Worm (Caenorhabditis elegans) whole organism, young adult: ENCODE measurements around the gene Y49F6B.19.
A peak's percentile ranks its signal among the peaks of the same experiment; 100 is the strongest.

Experiments used
- B0019.2 ChIP-seq: fragments of 200-800 bp; sonication (Bioruptor generic); conservative IDR thresholded peaks from 2 replicates; pipeline ENCODE4 v1.3.6; 2022; ENCODE audit warnings: missing genetic modification reagents, missing genetic modification characterization, missing compliant biosample characterization
- B0035.1 ChIP-seq: sonication (generic microtip); optimal IDR thresholded peaks from 2 replicates; lab custom pipeline; 2016; ENCODE audit warnings: missing genetic modification characterization, mild to moderate bottlenecking, missing compliant biosample characterization, missing genotype, missing genetic modification reagents
- C17E4.6 ChIP-seq: fragments of 200-800 bp; sonication (Bioruptor generic); IDR thresholded peaks from 2 replicates; pipeline ENCODE4 v1.3.6; 2022; ENCODE audit warnings: missing genetic modification reagents, missing genetic modification characterization, missing compliant biosample characterization
- D2030.7 ChIP-seq: fragments of 200-800 bp; sonication (Bioruptor generic); IDR thresholded peaks from 2 replicates; pipeline ENCODE4 v1.3.6; 2022; ENCODE audit warnings: missing genetic modification reagents, missing genetic modification characterization, missing compliant biosample characterization
- F10E7.11 ChIP-seq: sonication (generic microtip); optimal IDR thresholded peaks from 2 replicates; lab custom pipeline; 2017; ENCODE audit warnings: mild to moderate bottlenecking, missing genetic modification characterization, moderate library complexity, missing compliant biosample characterization
- F22D6.2 ChIP-seq: sonication (generic microtip); optimal IDR thresholded peaks from 2 replicates; lab custom pipeline; 2016; ENCODE audit warnings: mild to moderate bottlenecking, missing genetic modification characterization, missing compliant biosample characterization
- F39B2.1 ChIP-seq: fragments of 200-800 bp; sonication (Bioruptor generic); IDR thresholded peaks from 2 replicates; pipeline ENCODE4 v1.3.6; 2022; ENCODE audit warnings: missing genetic modification reagents, missing genetic modification characterization, missing compliant biosample characterization
- F52B5.7 ChIP-seq: sonication (generic microtip); optimal IDR thresholded peaks from 2 replicates; lab custom pipeline; 2016; ENCODE audit warnings: mild to moderate bottlenecking, missing genetic modification characterization, missing compliant biosample characterization
- F57A8.1 ChIP-seq: fragments of 200-800 bp; sonication (Bioruptor generic); optimal IDR thresholded peaks from 2 replicates; lab custom pipeline; 2018; ENCODE audit warnings: mild to moderate bottlenecking, missing genetic modification characterization, moderate library complexity, missing compliant biosample characterization
- T26A5.8 ChIP-seq: sonication (generic microtip); optimal IDR thresholded peaks from 2 replicates; lab custom pipeline; 2016; ENCODE audit warnings: missing genetic modification characterization, missing compliant biosample characterization
- Y56A3A.18 ChIP-seq: fragments of 200-800 bp; sonication (Bioruptor generic); IDR thresholded peaks from 2 replicates; pipeline ENCODE4 v1.3.6; 2022; ENCODE audit warnings: missing genetic modification reagents, missing genetic modification characterization, missing compliant biosample characterization
- Y79H2A.3 ChIP-seq: fragments of 200-800 bp; sonication (Bioruptor generic); conservative IDR thresholded peaks from 2 replicates; pipeline ENCODE4 v1.3.6; 2022; ENCODE audit warnings: missing genetic modification reagents, missing genetic modification characterization, missing compliant biosample characterization
- aptf-2 ChIP-seq: fragments of 200-800 bp; sonication (Bioruptor generic); conservative IDR thresholded peaks from 2 replicates; pipeline ENCODE4 v1.3.6; 2022; ENCODE audit warnings: missing genetic modification reagents, missing genetic modification characterization, missing compliant biosample characterization
- bed-1 ChIP-seq: fragments of 200-800 bp; sonication (Bioruptor generic); IDR thresholded peaks from 2 replicates; pipeline ENCODE4 v1.3.6; 2022; ENCODE audit warnings: missing genetic modification reagents, missing genetic modification characterization, missing compliant biosample characterization
- ccch-3 ChIP-seq: fragments of 200-800 bp; sonication (Bioruptor generic); optimal IDR thresholded peaks from 2 replicates; lab custom pipeline; 2018; ENCODE audit warnings: mild to moderate bottlenecking, missing genetic modification characterization, missing compliant biosample characterization
- ceh-100 ChIP-seq: fragments of 200-800 bp; sonication (Bioruptor generic); IDR thresholded peaks from 2 replicates; pipeline ENCODE4 v1.3.6; 2022; ENCODE audit warnings: missing genetic modification reagents, missing genetic modification characterization, missing compliant biosample characterization
- ceh-58 ChIP-seq: fragments of 200-800 bp; sonication (Bioruptor generic); IDR thresholded peaks from 2 replicates; pipeline ENCODE4 v1.3.6; 2022; ENCODE audit warnings: missing genetic modification characterization, missing compliant biosample characterization
- ceh-79 ChIP-seq: sonication (generic microtip); optimal IDR thresholded peaks from 2 replicates; lab custom pipeline; 2017; ENCODE audit warnings: mild to moderate bottlenecking, missing genetic modification characterization, missing compliant biosample characterization
- die-1 ChIP-seq: sonication (generic microtip); optimal IDR thresholded peaks from 2 replicates; lab custom pipeline; 2016; ENCODE audit warnings: missing genotype, mild to moderate bottlenecking, missing genetic modification characterization, missing compliant biosample characterization
- dpl-1 ChIP-seq: fragments of 150-350 bp; optimal IDR thresholded peaks from 2 replicates; lab custom pipeline; 2014; ENCODE audit warnings: missing biosample characterization, missing genetic modification reagents, missing genetic modification characterization
- egl-18 ChIP-seq: fragments of 200-800 bp; sonication (Bioruptor generic); IDR thresholded peaks from 2 replicates; pipeline ENCODE4 v1.3.6; 2022; ENCODE audit warnings: missing genetic modification reagents, missing genetic modification characterization, missing compliant biosample characterization
- egrh-3 ChIP-seq: fragments of 200-800 bp; sonication (Bioruptor generic); IDR thresholded peaks from 2 replicates; pipeline ENCODE4 v1.3.6; 2022; ENCODE audit warnings: missing genetic modification reagents, missing genetic modification characterization, missing compliant biosample characterization
- ekl-4 ChIP-seq: fragments of 200-800 bp; sonication (Bioruptor generic); IDR thresholded peaks from 2 replicates; pipeline ENCODE4 v1.3.6; 2022; ENCODE audit warnings: missing genetic modification reagents, missing genetic modification characterization, missing compliant biosample characterization
- ets-4 ChIP-seq: fragments of 200-800 bp; sonication (Bioruptor generic); optimal IDR thresholded peaks from 2 replicates; lab custom pipeline; 2018; ENCODE audit warnings: mild to moderate bottlenecking, missing genetic modification characterization, missing compliant biosample characterization
- gei-17 ChIP-seq: fragments of 200-800 bp; sonication (Bioruptor generic); optimal IDR thresholded peaks from 2 replicates; lab custom pipeline; 2018; ENCODE audit warnings: mild to moderate bottlenecking, missing genetic modification characterization, missing compliant biosample characterization
- hlh-12 ChIP-seq: sonication (generic microtip); optimal IDR thresholded peaks from 2 replicates; lab custom pipeline; 2016; ENCODE audit warnings: missing genetic modification characterization, missing compliant biosample characterization
- hmg-1.2 ChIP-seq: fragments of 200-800 bp; sonication (Bioruptor generic); IDR thresholded peaks from 2 replicates; pipeline ENCODE4 v1.3.6; 2022; ENCODE audit warnings: missing genetic modification reagents, missing genetic modification characterization, missing compliant biosample characterization
- let-526 ChIP-seq: fragments of 200-800 bp; sonication (Bioruptor generic); IDR thresholded peaks from 2 replicates; pipeline ENCODE4 v1.3.6; 2022; ENCODE audit warnings: missing genetic modification reagents, missing genetic modification characterization, missing compliant biosample characterization
- let-607 ChIP-seq, 2 experiments: fragments of 200-800 bp in 1 of 2; sonication (Bioruptor generic) in 1 of 2; sonication (generic microtip) in 1 of 2; optimal IDR thresholded peaks; 2 replicates each; lab custom pipeline; 2016 to 2018; ENCODE audit warnings: mild to moderate bottlenecking in 2 of 2, missing compliant biosample characterization in 2 of 2, missing genetic modification characterization in 2 of 2, moderate library complexity in 2 of 2, missing genotype in 1 of 2
- lin-26 ChIP-seq: fragments of 200-800 bp; sonication (Bioruptor generic); IDR thresholded peaks from 2 replicates; pipeline ENCODE4 v1.3.6; 2022; ENCODE audit warnings: missing genetic modification reagents, missing genetic modification characterization, missing compliant biosample characterization
- lin-40 ChIP-seq: sonication (generic microtip); optimal IDR thresholded peaks from 2 replicates; lab custom pipeline; 2016; ENCODE audit warnings: missing genetic modification characterization, mild to moderate bottlenecking, missing compliant biosample characterization, missing genotype, missing genetic modification reagents
- lsl-1 ChIP-seq: fragments of 200-800 bp; sonication (Bioruptor generic); optimal IDR thresholded peaks from 2 replicates; lab custom pipeline; 2018; ENCODE audit warnings: mild to moderate bottlenecking, missing genetic modification characterization, moderate library complexity, missing compliant biosample characterization
- mcd-1 ChIP-seq: fragments of 200-800 bp; sonication (Bioruptor generic); IDR thresholded peaks from 2 replicates; pipeline ENCODE4 v1.3.6; 2022; ENCODE audit warnings: missing genetic modification reagents, missing genetic modification characterization, missing compliant biosample characterization
- nhr-120 ChIP-seq: fragments of 200-800 bp; sonication (Bioruptor generic); IDR thresholded peaks from 2 replicates; pipeline ENCODE4 v1.3.6; 2022; ENCODE audit warnings: missing genetic modification characterization, missing compliant biosample characterization
- nhr-27 ChIP-seq: fragments of 200-800 bp; sonication (Bioruptor generic); optimal IDR thresholded peaks from 2 replicates; lab custom pipeline; 2018; ENCODE audit warnings: mild to moderate bottlenecking, missing genetic modification characterization, moderate library complexity, missing compliant biosample characterization
- nhr-90 ChIP-seq: sonication (generic microtip); optimal IDR thresholded peaks from 2 replicates; lab custom pipeline; 2016; ENCODE audit warnings: missing genotype, mild to moderate bottlenecking, missing genetic modification characterization, missing compliant biosample characterization
- pbrm-1 ChIP-seq: fragments of 200-800 bp; sonication (Bioruptor generic); IDR thresholded peaks from 2 replicates; pipeline ENCODE4 v1.3.6; 2022; ENCODE audit warnings: missing genetic modification reagents, missing genetic modification characterization, missing compliant biosample characterization
- pha-4 ChIP-seq: fragments of 150-350 bp; sonication (generic microtip); optimal IDR thresholded peaks from 2 replicates; lab custom pipeline; 2014; ENCODE audit warnings: missing biosample characterization, missing genetic modification reagents, missing genetic modification characterization
- rcor-1 ChIP-seq: fragments of 200-800 bp; sonication (Bioruptor generic); IDR thresholded peaks from 2 replicates; pipeline ENCODE4 v1.3.6; 2022; ENCODE audit warnings: missing genetic modification reagents, missing genetic modification characterization, missing compliant biosample characterization
- rpc-1 ChIP-seq, 2 experiments: fragments of 150-350 bp in 1 of 2; sonication (generic microtip) in 1 of 2; optimal IDR thresholded peaks; 2 replicates each; lab custom pipeline; 2014 to 2018; ENCODE audit warnings: missing biosample characterization in 1 of 2, missing genetic modification characterization in 1 of 2, missing genetic modification reagents in 1 of 2, missing genotype in 1 of 2
- sdz-38 ChIP-seq: sonication (generic microtip); optimal IDR thresholded peaks from 2 replicates; lab custom pipeline; 2016; ENCODE audit warnings: missing genotype, missing genetic modification characterization, missing compliant biosample characterization
- sea-2 ChIP-seq: fragments of 200-800 bp; sonication (Bioruptor generic); IDR thresholded peaks from 2 replicates; pipeline ENCODE4 v1.3.6; 2022; ENCODE audit warnings: missing genetic modification characterization, missing compliant biosample characterization
- snpc-1.1 ChIP-seq: sonication (generic microtip); optimal IDR thresholded peaks from 2 replicates; lab custom pipeline; 2017; ENCODE audit warnings: missing genetic modification characterization, mild to moderate bottlenecking, missing compliant biosample characterization, antibody characterized with exemption, moderate library complexity, missing genotype, missing genetic modification reagents; ENCODE audit not compliant: insufficient read depth
- somi-1 ChIP-seq: fragments of 200-800 bp; sonication (Bioruptor generic); optimal IDR thresholded peaks from 2 replicates; lab custom pipeline; 2018; ENCODE audit warnings: mild to moderate bottlenecking, missing genetic modification characterization, missing compliant biosample characterization
- unc-62 ChIP-seq: fragments of 150-350 bp; optimal IDR thresholded peaks from 2 replicates; lab custom pipeline; 2014; ENCODE audit warnings: missing biosample characterization, missing genetic modification reagents, missing genetic modification characterization
- zim-3 ChIP-seq: sonication (generic microtip); optimal IDR thresholded peaks from 2 replicates; lab custom pipeline; 2017; ENCODE audit warnings: mild to moderate bottlenecking, missing genetic modification characterization, moderate library complexity, missing compliant biosample characterization
- ztf-28 ChIP-seq: fragments of 200-800 bp; sonication (Bioruptor generic); IDR thresholded peaks from 2 replicates; pipeline ENCODE4 v1.3.6; 2022; ENCODE audit warnings: missing genetic modification reagents, missing genetic modification characterization, missing compliant biosample characterization
- ztf-6 ChIP-seq: fragments of 200-800 bp; sonication (Bioruptor generic); IDR thresholded peaks from 2 replicates; pipeline ENCODE4 v1.3.6; 2022; ENCODE audit warnings: missing genetic modification reagents, missing genetic modification characterization, missing compliant biosample characterization

Gene Y49F6B.19

ce11 chrII:3518961-3519544 is 6.9 kb upstream of the Y49F6B.19 start, which contains the start of gene clec-126:
Gene clec-126, plus strand, starts transcription at chrII:3519494.
- TF ChIP-seq sdz-38 (no peak), F39B2.1 (GFP tag; lab: Robert Waterston, UW) (no peak), F10E7.11 (tag; lab: Kevin White, UChicago) (no peak), nhr-27 (tag; lab: Kevin White, UChicago) (no peak), let-526 (GFP tag; lab: Robert Waterston, UW) (no peak), rcor-1 (peak; percentile 59; the same call in 1 of the 2 replicates), somi-1 (GFP tag; lab: Kevin White, UChicago) (peak; percentile 77), sea-2 (GFP tag; lab: Robert Waterston, UW) (no peak), ets-4 (GFP tag; lab: Kevin White, UChicago) (peak; percentile 12), ccch-3 (peak; percentile 50), gei-17 (GFP tag; lab: Kevin White, UChicago) (peak; percentile 73), ceh-79 (tag; lab: Kevin White, UChicago) (peak; percentile 49), lin-40 (peak; percentile 94), pha-4 (tag; lab: Kevin White, UChicago) (peak; percentile 11), B0019.2 (GFP tag; lab: Robert Waterston, UW) (0 out of 2 replicates have a peak, but pooled peaks have one; percentile 6), snpc-1.1 (tag; lab: Kevin White, UChicago) (peak; percentile 73), lin-26 (peak; percentile 87), ekl-4 (GFP tag; lab: Robert Waterston, UW) (peak; percentile 83), die-1 (tag; lab: Kevin White, UChicago) (peak; percentile 87), rpc-1 (optimal IDR thresholded peaks at IDR 0.05; lab: Kevin White, UChicago) (peak; percentile 88), rpc-1 (tag; optimal IDR thresholded peaks at IDR 0.05; lab: Kevin White, UChicago) (peak; percentile 89), unc-62 (no peak), B0035.1 (tag; lab: Kevin White, UChicago) (peak; percentile 84), D2030.7 (peak; percentile 89), hlh-12 (tag; lab: Kevin White, UChicago) (peak; percentile 29), hmg-1.2 (GFP tag; lab: Robert Waterston, UW) (peak; percentile 77), mcd-1 (GFP tag; lab: Robert Waterston, UW) (peak; percentile 84), pbrm-1 (GFP tag; lab: Robert Waterston, UW) (peak; percentile 79), F57A8.1 (GFP tag; lab: Kevin White, UChicago) (peak; percentile 54), Y56A3A.18 (GFP tag; lab: Robert Waterston, UW) (peak; percentile 73; the same call in 1 of the 2 replicates), lsl-1 (GFP tag; lab: Kevin White, UChicago) (peak; percentile 66), ztf-28 (GFP tag; lab: Robert Waterston, UW) (0 out of 2 replicates have a peak, but pooled peaks have one; percentile 57), let-607 (tag; optimal IDR thresholded peaks at IDR 0.05; lab: Kevin White, UChicago) (peak; percentile 11 to 75), zim-3 (peak; percentile 46), ceh-58 (GFP tag; lab: Robert Waterston, UW) (no peak), nhr-120 (no peak), F52B5.7 (peak; percentile 51), bed-1 (GFP tag; lab: Robert Waterston, UW) (no peak), C17E4.6 (GFP tag; lab: Robert Waterston, UW) (0 out of 2 replicates have a peak, but pooled peaks have one; percentile 16), F22D6.2 (peak; percentile 72), T26A5.8 (tag; lab: Kevin White, UChicago) (no peak), nhr-90 (tag; lab: Kevin White, UChicago) (peak; percentile 96), ztf-6 (GFP tag; lab: Robert Waterston, UW) (peak; percentile 80), egl-18 (GFP tag; lab: Robert Waterston, UW) (no peak), egrh-3 (GFP tag; lab: Robert Waterston, UW) (peak; percentile 54), aptf-2 (GFP tag; lab: Robert Waterston, UW) (no peak), ceh-100 (peak; percentile 49), Y79H2A.3 (GFP tag; lab: Robert Waterston, UW) (no peak), dpl-1 (GFP tag; lab: Kevin White, UChicago) (peak; percentile 31)
